Worm (Caenorhabditis elegans) whole organism, late embryonic: ENCODE results near the gene C18B2.4.

ENCODE experiments used
- ama-1 ChIP-seq: fragments of 150-350 bp; optimal IDR thresholded peaks from 2 replicates; lab custom pipeline; 2014
- ceh-22 ChIP-seq: sonication (generic microtip); optimal IDR thresholded peaks from 2 replicates; lab custom pipeline; 2017; ENCODE audit warnings: missing biosample characterization, missing genetic modification characterization
- ceh-45 ChIP-seq: fragments of 200-800 bp; sonication (Bioruptor generic); IDR thresholded peaks from 2 replicates; pipeline ENCODE4 v1.3.6; 2022; ENCODE audit warnings: missing genetic modification reagents, missing genetic modification characterization, missing compliant biosample characterization
- ceh-48 ChIP-seq: sonication (generic microtip); optimal IDR thresholded peaks from 2 replicates; lab custom pipeline; 2016; ENCODE audit warnings: missing genetic modification characterization, inconsistent platforms, missing compliant biosample characterization
- dve-1 ChIP-seq: sonication (generic microtip); optimal IDR thresholded peaks from 2 replicates; lab custom pipeline; 2017; ENCODE audit warnings: antibody characterized with exemption, mild to moderate bottlenecking, missing genetic modification characterization, missing compliant biosample characterization
- ets-4 ChIP-seq: sonication (generic microtip); optimal IDR thresholded peaks from 2 replicates; lab custom pipeline; 2016; ENCODE audit warnings: missing genetic modification characterization, missing compliant biosample characterization
- fkh-6 ChIP-seq: sonication (generic microtip); optimal IDR thresholded peaks from 2 replicates; lab custom pipeline; 2016; ENCODE audit warnings: missing genetic modification characterization, missing compliant biosample characterization
- nhr-232 ChIP-seq: sonication (generic microtip); optimal IDR thresholded peaks from 2 replicates; lab custom pipeline; 2016; ENCODE audit warnings: missing genetic modification characterization, missing compliant biosample characterization
- pag-3 ChIP-seq: sonication (generic microtip); optimal IDR thresholded peaks from 2 replicates; lab custom pipeline; 2016; ENCODE audit warnings: missing compliant biosample characterization, missing genetic modification characterization, borderline replicate concordance
- pha-4 ChIP-seq: fragments of 150-350 bp; optimal IDR thresholded peaks from 2 replicates; lab custom pipeline; 2018; ENCODE audit warnings: missing biosample characterization, missing genetic modification reagents, missing genetic modification characterization
- pqm-1 ChIP-seq: sonication (generic microtip); optimal IDR thresholded peaks from 2 replicates; lab custom pipeline; 2016; ENCODE audit warnings: missing genetic modification characterization, missing compliant biosample characterization
- syd-9 ChIP-seq: sonication (generic microtip); optimal IDR thresholded peaks from 2 replicates; lab custom pipeline; 2016; ENCODE audit warnings: mild to moderate bottlenecking, missing genetic modification characterization, moderate library complexity, missing compliant biosample characterization
- tbx-7 ChIP-seq: sonication (generic microtip); optimal IDR thresholded peaks from 2 replicates; lab custom pipeline; 2016; ENCODE audit warnings: missing genotype, missing genetic modification characterization, missing compliant biosample characterization
- unc-3 ChIP-seq, 2 experiments: fragments of 200-800 bp in 1 of 2; sonication (Bioruptor generic) in 1 of 2; sonication (generic microtip) in 1 of 2; conservative IDR thresholded peaks in 1 of 2; optimal IDR thresholded peaks in 1 of 2; 2 replicates each; pipeline versions ENCODE4 v1.3.6 to Lab custom; 2016 to 2022; ENCODE audit warnings: missing compliant biosample characterization in 2 of 2, missing genetic modification characterization in 2 of 2, missing genetic modification reagents in 1 of 2

ce11 chrX:3600390-3600789 is 5.2 kb downstream of the C18B2.4 start, which contains the start of gene cgr-1:
- TF ChIP-seq pha-4 (tag; lab: Kevin White, UChicago) (no peak), tbx-7 (no peak), nhr-232 (no peak), ceh-45 (GFP tag; lab: Robert Waterston, UW) (no peak), unc-3 (GFP tag; conservative IDR thresholded peaks at IDR 0.05; lab: Robert Waterston, UW) (no peak), unc-3 (tag; optimal IDR thresholded peaks at IDR 0.05; lab: Kevin White, UChicago) (no peak), ceh-48 (tag; lab: Kevin White, UChicago) (no peak), pag-3 (tag; lab: Kevin White, UChicago) (no peak), ama-1 (lab: Kevin White, UChicago) (no peak), syd-9 (tag; lab: Kevin White, UChicago) (no peak), fkh-6 (tag; lab: Kevin White, UChicago) (no peak), dve-1 (tag; lab: Kevin White, UChicago) (no peak), pqm-1 (no peak), ceh-22 (tag; lab: Kevin White, UChicago) (no peak), ets-4 (tag; lab: Kevin White, UChicago) (no peak)
